Worm (Caenorhabditis elegans) whole organism, L1 larva: ENCODE measurements around the gene rde-11.

Source experiments
- C34B4.2 ChIP-seq: sonication (generic microtip); optimal IDR thresholded peaks from 2 replicates; lab custom pipeline; 2017; ENCODE audit warnings: mild to moderate bottlenecking, missing genetic modification characterization, missing compliant biosample characterization
- F16B12.6 ChIP-seq: fragments of 150-350 bp; optimal IDR thresholded peaks from 2 replicates; lab custom pipeline; 2014; ENCODE audit warnings: missing biosample characterization, missing genetic modification characterization
- aha-1 ChIP-seq: fragments of 150-350 bp; optimal IDR thresholded peaks from 2 replicates; lab custom pipeline; 2014; ENCODE audit warnings: missing biosample characterization, missing genetic modification characterization
- blmp-1 ChIP-seq: fragments of 150-350 bp; optimal IDR thresholded peaks from 2 replicates; lab custom pipeline; 2014; ENCODE audit warnings: missing biosample characterization, missing genetic modification characterization
- ceh-8 ChIP-seq: fragments of 200-800 bp; sonication (Bioruptor generic); optimal IDR thresholded peaks from 2 replicates; lab custom pipeline; 2018; ENCODE audit warnings: mild to moderate bottlenecking, missing genetic modification characterization, moderate library complexity, missing compliant biosample characterization
- ceh-82 ChIP-seq, 3 experiments: fragments of 150-350 bp in 1 of 3; sonication (generic microtip) in 2 of 3; optimal IDR thresholded peaks; 2 replicates each; lab custom pipeline; 2014 to 2017; ENCODE audit warnings: missing biosample characterization in 3 of 3, missing genetic modification characterization in 3 of 3
- ceh-88 ChIP-seq: fragments of 200-800 bp; sonication (Bioruptor generic); IDR thresholded peaks from 2 replicates; pipeline ENCODE4 v1.3.6; 2022; ENCODE audit warnings: missing genetic modification characterization, missing compliant biosample characterization
- ceh-90 ChIP-seq: sonication (generic microtip); optimal IDR thresholded peaks from 2 replicates; lab custom pipeline; 2016; ENCODE audit warnings: missing genetic modification characterization, missing compliant biosample characterization
- ces-1 ChIP-seq: fragments of 150-350 bp; optimal IDR thresholded peaks from 2 replicates; lab custom pipeline; 2014; ENCODE audit warnings: missing biosample characterization, missing genetic modification reagents, missing genetic modification characterization
- efl-1 ChIP-seq, 4 experiments: fragments of 150-350 bp; optimal IDR thresholded peaks in 3 of 4; peaks in 1 of 4; 1 replicate in 1 of 4; 2 replicates in 3 of 4; lab custom pipeline; 2014; ENCODE audit warnings: missing biosample characterization in 2 of 4, missing genetic modification characterization in 2 of 4, missing genetic modification reagents in 2 of 4
- egl-13 ChIP-seq: sonication (generic microtip); optimal IDR thresholded peaks from 2 replicates; lab custom pipeline; 2016; ENCODE audit warnings: missing genotype, missing genetic modification reagents, missing genetic modification characterization, missing compliant biosample characterization
- elt-3 ChIP-seq, 6 experiments: fragments of 150-350 bp in 1 of 6; sonication (generic microtip); optimal IDR thresholded peaks; 2 replicates each; lab custom pipeline; 2017 to 2018; ENCODE audit warnings: missing biosample characterization in 6 of 6, missing genetic modification characterization in 6 of 6, inconsistent platforms in 1 of 6
- ets-5 ChIP-seq: fragments of 200-800 bp; sonication (Bioruptor generic); IDR thresholded peaks from 2 replicates; pipeline ENCODE4 v1.3.6; 2022; ENCODE audit warnings: missing genetic modification characterization, missing compliant biosample characterization
- fkh-10 ChIP-seq: sonication (generic microtip); optimal IDR thresholded peaks from 2 replicates; lab custom pipeline; 2017; ENCODE audit warnings: missing biosample characterization, missing genetic modification reagents, missing genetic modification characterization
- grh-1 ChIP-seq: fragments of 200-800 bp; sonication (Bioruptor generic); IDR thresholded peaks from 2 replicates; pipeline ENCODE4 v1.3.6; 2022; ENCODE audit warnings: missing genetic modification reagents, missing genetic modification characterization, missing compliant biosample characterization
- isw-1 ChIP-seq: fragments of 200-800 bp; sonication (Bioruptor generic); IDR thresholded peaks from 2 replicates; pipeline ENCODE4 v1.3.6; 2022; ENCODE audit warnings: missing genetic modification characterization, missing compliant biosample characterization
- jun-1 ChIP-seq: fragments of 150-350 bp; optimal IDR thresholded peaks from 2 replicates; lab custom pipeline; 2014; ENCODE audit warnings: missing biosample characterization, missing genetic modification reagents, missing genetic modification characterization
- lin-13 ChIP-seq: fragments of 150-350 bp; optimal IDR thresholded peaks from 2 replicates; lab custom pipeline; 2014; ENCODE audit warnings: missing biosample characterization, missing genetic modification reagents, missing genetic modification characterization
- lin-14 ChIP-seq: fragments of 200-800 bp; sonication (Bioruptor generic); optimal IDR thresholded peaks from 2 replicates; lab custom pipeline; 2018; ENCODE audit warnings: mild to moderate bottlenecking, missing genetic modification characterization, moderate library complexity, missing compliant biosample characterization
- lin-35 ChIP-seq, 2 experiments: fragments of 150-350 bp; optimal IDR thresholded peaks; 2 replicates each; lab custom pipeline; 2014; ENCODE audit warnings: missing biosample characterization in 2 of 2, missing genetic modification characterization in 2 of 2, missing genetic modification reagents in 2 of 2
- lin-39 ChIP-seq: fragments of 150-350 bp; optimal IDR thresholded peaks from 2 replicates; lab custom pipeline; 2014; ENCODE audit warnings: missing biosample characterization, missing genetic modification reagents, missing genetic modification characterization
- lsy-2 ChIP-seq, 2 experiments: fragments of 150-350 bp; optimal IDR thresholded peaks; 2 replicates each; lab custom pipeline; 2014; ENCODE audit warnings: missing biosample characterization in 2 of 2, missing genetic modification characterization in 2 of 2
- mdl-1 ChIP-seq, 2 experiments: fragments of 150-350 bp; optimal IDR thresholded peaks; 2 replicates each; lab custom pipeline; 2014 to 2017; ENCODE audit warnings: missing biosample characterization in 2 of 2, missing genetic modification characterization in 2 of 2, inconsistent platforms in 1 of 2
- mef-2 ChIP-seq: fragments of 150-350 bp; optimal IDR thresholded peaks from 2 replicates; lab custom pipeline; 2014; ENCODE audit warnings: missing biosample characterization, missing genetic modification characterization
- mep-1 ChIP-seq: fragments of 150-350 bp; optimal IDR thresholded peaks from 2 replicates; lab custom pipeline; 2014; ENCODE audit warnings: missing biosample characterization, missing genetic modification characterization
- nhr-19 ChIP-seq: fragments of 200-800 bp; sonication (Bioruptor generic); conservative IDR thresholded peaks from 2 replicates; pipeline ENCODE4 v1.3.6; 2022; ENCODE audit warnings: missing genetic modification characterization, missing compliant biosample characterization
- nhr-20 ChIP-seq: sonication (generic microtip); optimal IDR thresholded peaks from 2 replicates; lab custom pipeline; 2016; ENCODE audit warnings: mild to moderate bottlenecking, missing genetic modification characterization, missing compliant biosample characterization
- nhr-28 ChIP-seq: fragments of 150-350 bp; optimal IDR thresholded peaks from 2 replicates; lab custom pipeline; 2014; ENCODE audit warnings: missing biosample characterization, missing genetic modification characterization
- nhr-71 ChIP-seq: sonication (generic microtip); optimal IDR thresholded peaks from 2 replicates; lab custom pipeline; 2016; ENCODE audit warnings: mild to moderate bottlenecking, missing genetic modification characterization, moderate library complexity, missing compliant biosample characterization
- nhr-84 ChIP-seq: sonication (generic microtip); optimal IDR thresholded peaks from 2 replicates; lab custom pipeline; 2017; ENCODE audit warnings: missing biosample characterization, missing genetic modification characterization
- nhr-85 ChIP-seq: sonication (generic microtip); peaks from one replicate; lab custom pipeline; 2016; ENCODE audit warnings: missing genetic modification characterization, inconsistent platforms, missing compliant biosample characterization
- nhr-90 ChIP-seq: sonication (generic microtip); optimal IDR thresholded peaks from 2 replicates; lab custom pipeline; 2016; ENCODE audit warnings: mild to moderate bottlenecking, missing genetic modification characterization, missing compliant biosample characterization; ENCODE audit not compliant: poor library complexity
- rnt-1 ChIP-seq: sonication (generic microtip); optimal IDR thresholded peaks from 2 replicates; lab custom pipeline; 2016; ENCODE audit warnings: mild to moderate bottlenecking, missing genetic modification characterization, moderate library complexity, missing compliant biosample characterization
- skn-1 ChIP-seq: fragments of 150-350 bp; optimal IDR thresholded peaks from 2 replicates; lab custom pipeline; 2014; ENCODE audit warnings: missing biosample characterization, missing genetic modification characterization
- snu-23 ChIP-seq: sonication (generic microtip); optimal IDR thresholded peaks from 2 replicates; lab custom pipeline; 2016; ENCODE audit warnings: missing genetic modification characterization, missing compliant biosample characterization
- sup-37 ChIP-seq: fragments of 200-800 bp; sonication (Bioruptor generic); optimal IDR thresholded peaks from 2 replicates; lab custom pipeline; 2018; ENCODE audit warnings: mild to moderate bottlenecking, missing genetic modification characterization, missing compliant biosample characterization
- unc-30 ChIP-seq: sonication (generic microtip); optimal IDR thresholded peaks from 2 replicates; lab custom pipeline; 2017; ENCODE audit warnings: missing biosample characterization, missing genetic modification characterization
- unc-86 ChIP-seq: sonication (generic microtip); optimal IDR thresholded peaks from 2 replicates; lab custom pipeline; 2016; ENCODE audit warnings: missing genetic modification characterization, missing compliant biosample characterization
- unc-98 ChIP-seq: fragments of 200-800 bp; sonication (Bioruptor generic); IDR thresholded peaks from 2 replicates; pipeline ENCODE4 v1.3.6; 2022; ENCODE audit warnings: missing genetic modification characterization, missing compliant biosample characterization
- xbp-1 ChIP-seq: sonication (generic microtip); optimal IDR thresholded peaks from 2 replicates; lab custom pipeline; 2016; ENCODE audit warnings: missing genetic modification characterization, missing compliant biosample characterization
- zag-1 ChIP-seq: fragments of 150-350 bp; optimal IDR thresholded peaks from 2 replicates; lab custom pipeline; 2014; ENCODE audit warnings: missing biosample characterization, missing genetic modification characterization
- ztf-11 ChIP-seq, 2 experiments: sonication (generic microtip); optimal IDR thresholded peaks; 2 replicates each; lab custom pipeline; 2016 to 2017; ENCODE audit warnings: missing genetic modification characterization in 2 of 2, missing biosample characterization in 1 of 2, missing compliant biosample characterization in 1 of 2
- ztf-4 ChIP-seq: fragments of 150-350 bp; optimal IDR thresholded peaks from 2 replicates; lab custom pipeline; 2014; ENCODE audit warnings: missing biosample characterization, missing genetic modification characterization

The rde-11 gene

DNA sequence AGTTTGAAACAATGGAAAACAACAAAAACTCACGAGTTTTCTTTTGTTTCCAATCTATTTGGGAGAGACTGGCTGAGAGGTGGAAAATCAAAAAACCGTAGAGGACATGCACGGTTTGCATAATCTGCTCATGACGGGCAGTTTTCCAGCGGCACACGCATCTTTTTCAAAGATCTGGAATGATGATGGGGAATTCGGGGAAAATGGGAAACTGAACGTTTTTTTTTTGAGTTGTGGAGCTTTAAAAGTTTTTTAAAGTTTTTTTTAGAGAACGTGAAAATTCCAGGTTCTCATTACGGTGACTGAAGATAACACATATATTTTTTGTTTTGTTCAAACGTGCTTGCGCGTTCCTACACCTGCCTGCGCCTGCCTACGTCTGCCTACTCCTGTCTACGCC lies 28.4 kb upstream of the rde-11 start, which contains the start of gene C39E9.7:
TSS of gene C39E9.7 (minus strand) at position 101 of the 400 bp plus-strand sequence.
- TF ChIP-seq nhr-19 (GFP tag; lab: Robert Waterston, UW) (no peak), efl-1 (optimal IDR thresholded peaks at IDR 0.05; lab: Kevin White, UChicago) (no peak), efl-1 (GFP tag; optimal IDR thresholded peaks at IDR 0.05 in 1 of 2; lab: Kevin White, UChicago) (peak in 1 of 2 experiments; percentile 26)
- TF ChIP-seq, all 84 proteins: peak for 1

DNA sequence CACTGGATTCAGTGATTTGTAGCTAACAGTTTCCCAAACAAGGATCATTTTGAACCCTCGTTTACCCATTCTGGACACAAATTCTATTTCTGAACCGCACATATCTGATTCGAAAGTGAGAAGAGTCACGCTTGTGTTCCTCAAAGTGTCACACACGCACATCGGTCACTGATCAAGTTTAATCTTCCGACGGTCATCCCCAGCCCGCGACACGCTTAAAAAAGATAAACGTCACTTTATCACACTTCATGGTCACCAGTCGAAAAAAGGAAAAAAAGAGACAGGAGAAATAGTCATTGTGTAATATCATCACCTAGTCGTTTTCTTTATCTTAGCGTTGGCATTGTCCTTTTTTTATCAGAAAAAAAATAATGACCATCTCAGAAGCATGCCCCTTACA lies 27.3 kb upstream of the rde-11 start:
- TF ChIP-seq elt-3 (tag; optimal IDR thresholded peaks at IDR 0.05; lab: Kevin White, UChicago): peak in 2 of 6 experiments; percentile 44 to 78
- no peak for TF ChIP-seq isw-1 (GFP tag; lab: Robert Waterston, UW)
- TF ChIP-seq ceh-8 (GFP tag; lab: Kevin White, UChicago): no peak
- TF ChIP-seq mdl-1 (tag; optimal IDR thresholded peaks at IDR 0.05; lab: Kevin White, UChicago): peak in 1 of 2 experiments; percentile 37
- TF ChIP-seq snu-23 (GFP tag; lab: Kevin White, UChicago): peak; percentile 42
- peak; percentile 1 for TF ChIP-seq skn-1 (tag; lab: Kevin White, UChicago)
- TF ChIP-seq lin-14 (GFP tag; lab: Kevin White, UChicago): peak; percentile 63
- TF ChIP-seq nhr-85: peak; percentile 91
- no peak for TF ChIP-seq ztf-4 (tag; lab: Kevin White, UChicago)
- TF ChIP-seq blmp-1 (tag; lab: Kevin White, UChicago): peak; percentile 80
- TF ChIP-seq nhr-71 (tag; lab: Kevin White, UChicago): peak; percentile 64
- TF ChIP-seq nhr-20: peak; percentile 54
- no peak for TF ChIP-seq lsy-2 (tag; optimal IDR thresholded peaks at IDR 0.05; lab: Kevin White, UChicago)
- peak; percentile 45 for TF ChIP-seq nhr-19 (GFP tag; lab: Robert Waterston, UW)
- TF ChIP-seq nhr-90 (tag; lab: Kevin White, UChicago): peak; percentile 7
- TF ChIP-seq mef-2 (tag; lab: Kevin White, UChicago): no peak
- peak in 1 of 2 experiments; percentile 50 for TF ChIP-seq lin-35 (GFP tag; optimal IDR thresholded peaks at IDR 0.05; lab: Kevin White, UChicago)

DNA sequence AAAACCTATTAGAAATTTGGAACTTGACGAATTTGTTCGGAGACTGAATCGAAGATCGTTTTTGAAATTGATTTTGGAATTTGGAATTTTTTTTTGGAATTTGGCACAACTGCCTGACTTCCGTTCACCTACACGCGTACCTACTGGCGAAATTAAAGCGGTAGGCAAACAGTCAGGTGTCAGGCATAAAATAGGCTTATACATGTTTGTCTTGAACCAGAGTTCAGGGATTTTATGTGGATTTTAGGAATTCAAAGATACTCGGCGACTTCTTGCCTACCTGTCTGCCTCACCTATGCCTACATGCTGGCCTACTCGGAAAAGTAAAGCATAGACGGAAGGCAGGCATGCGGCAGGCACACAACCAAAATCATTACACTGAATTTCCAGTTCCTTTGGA lies 26.7 kb upstream of the rde-11 start:
- TF ChIP-seq lin-13 (GFP tag; lab: Kevin White, UChicago) (no peak), grh-1 (GFP tag; lab: Robert Waterston, UW) (no peak), unc-30 (no peak), C34B4.2 (tag; lab: Kevin White, UChicago) (no peak), zag-1 (tag; lab: Kevin White, UChicago) (no peak), ces-1 (GFP tag; lab: Kevin White, UChicago) (no peak)

DNA sequence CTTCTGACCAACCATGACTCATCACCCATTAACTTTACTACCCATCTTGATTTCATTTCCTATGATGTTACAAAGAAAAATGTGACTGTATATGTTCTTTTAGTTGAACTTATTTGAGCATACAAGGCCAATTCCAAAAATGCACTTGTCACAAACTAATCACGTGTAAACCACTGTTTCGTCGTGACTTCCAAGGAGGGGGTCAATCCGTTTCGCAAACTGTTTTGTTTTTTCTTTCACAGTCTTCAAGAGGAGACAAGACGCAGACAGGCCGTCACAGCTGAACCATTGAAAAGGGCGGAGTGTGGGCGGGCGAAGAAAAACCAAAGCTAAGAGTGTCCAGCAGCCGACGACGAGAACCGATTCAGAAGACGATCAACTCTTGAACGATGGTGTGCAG lies 25.9 kb upstream of the rde-11 start, which contains the start of gene C39E9.8:
TSS of gene C39E9.8 (plus strand) at position 328 of the 400 bp plus-strand sequence.
- TF ChIP-seq F16B12.6 (no peak), ceh-90 (no peak), ztf-4 (tag; lab: Kevin White, UChicago) (no peak), snu-23 (GFP tag; lab: Kevin White, UChicago) (peak; percentile 25), nhr-84 (tag; lab: Kevin White, UChicago) (no peak), grh-1 (GFP tag; lab: Robert Waterston, UW) (peak; percentile 23; the same call in 1 of the 2 replicates), unc-30 (no peak), fkh-10 (GFP tag; lab: Kevin White, UChicago) (no peak), mdl-1 (tag; optimal IDR thresholded peaks at IDR 0.05; lab: Kevin White, UChicago) (peak in 1 of 2 experiments; percentile 18), aha-1 (tag; lab: Kevin White, UChicago) (no peak), xbp-1 (tag; lab: Kevin White, UChicago) (no peak), unc-86 (tag; lab: Kevin White, UChicago) (no peak), mep-1 (tag; lab: Kevin White, UChicago) (no peak), nhr-20 (peak; percentile 60), lin-14 (GFP tag; lab: Kevin White, UChicago) (peak; percentile 70), lin-13 (GFP tag; lab: Kevin White, UChicago) (no peak), nhr-71 (tag; lab: Kevin White, UChicago) (peak; percentile 62), egl-13 (tag; lab: Kevin White, UChicago) (no peak), lin-39 (tag; lab: Kevin White, UChicago) (no peak), unc-98 (GFP tag; lab: Robert Waterston, UW) (no peak), rnt-1 (no peak), blmp-1 (tag; lab: Kevin White, UChicago) (peak; percentile 5), nhr-19 (GFP tag; lab: Robert Waterston, UW) (peak; percentile 35), ztf-11 (tag; optimal IDR thresholded peaks at IDR 0.05; lab: Kevin White, UChicago) (no peak), nhr-85 (peak; percentile 89), elt-3 (tag; optimal IDR thresholded peaks at IDR 0.05; lab: Kevin White, UChicago) (peak in 1 of 6 experiments; percentile 43), ets-5 (GFP tag; lab: Robert Waterston, UW) (no peak), sup-37 (GFP tag; lab: Kevin White, UChicago) (no peak), jun-1 (peak; percentile 24), nhr-28 (tag; lab: Kevin White, UChicago) (no peak), ceh-88 (GFP tag; lab: Robert Waterston, UW) (no peak), nhr-90 (tag; lab: Kevin White, UChicago) (peak; percentile 43), ceh-82 (tag; optimal IDR thresholded peaks at IDR 0.05; lab: Kevin White, UChicago) (no peak), lin-35 (GFP tag; optimal IDR thresholded peaks at IDR 0.05; lab: Kevin White, UChicago) (peak in 1 of 2 experiments; percentile 63)
